Fruit fly (Drosophila melanogaster): Measurements from ENCODE around the gene RpL7-like.
A peak's percentile ranks its signal among the peaks of the same experiment; 100 is the strongest.

The RpL7-like gene

dm6 chr2L:12091522-12091921 is 35.4 kb downstream of the RpL7-like start, which contains the start of gene Pex19:
Pex19 (plus strand) TSS chr2L:12091822.
- no peak for TF ChIP-seq CG8478 (optimal IDR thresholded peaks at IDR 0.05)
- TF ChIP-seq CTCF (optimal IDR thresholded peaks at IDR 0.05) = no peak

DNA sequence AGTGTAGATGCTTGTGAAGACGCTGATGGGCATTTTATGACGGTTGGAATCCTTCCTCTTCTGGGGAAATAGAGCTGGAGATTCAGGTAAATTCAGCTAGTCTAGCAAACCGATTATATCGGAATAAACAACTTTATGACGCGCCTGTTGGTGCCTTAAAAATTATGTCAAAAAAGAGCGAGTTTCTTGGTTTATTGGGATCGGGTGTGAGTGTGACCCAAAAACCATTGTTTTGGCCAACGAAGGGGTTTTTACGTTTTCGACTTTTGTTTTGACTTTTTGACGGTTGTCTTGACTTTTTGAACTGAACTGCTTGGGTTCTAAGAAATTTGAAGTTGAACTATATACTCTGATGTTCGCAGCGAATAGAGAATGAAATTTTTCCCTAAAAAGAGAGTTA is 35.9 kb downstream of the RpL7-like start:
- no peak for TF ChIP-seq CG8478 (optimal IDR thresholded peaks at IDR 0.05)
- TF ChIP-seq CTCF (optimal IDR thresholded peaks at IDR 0.05) = no peak

dm6 chr2L:12092719-12093118 is 36.6 kb downstream of the RpL7-like start:
- TF ChIP-seq CG8478 (optimal IDR thresholded peaks at IDR 0.05) (no peak), CTCF (optimal IDR thresholded peaks at IDR 0.05) (no peak)

- TF ChIP-seq CTCF (optimal IDR thresholded peaks at IDR 0.05) = no peak
Measured at dm6 chr2L:12093652-12094051, 37.5 kb downstream of the RpL7-like start.

DNA sequence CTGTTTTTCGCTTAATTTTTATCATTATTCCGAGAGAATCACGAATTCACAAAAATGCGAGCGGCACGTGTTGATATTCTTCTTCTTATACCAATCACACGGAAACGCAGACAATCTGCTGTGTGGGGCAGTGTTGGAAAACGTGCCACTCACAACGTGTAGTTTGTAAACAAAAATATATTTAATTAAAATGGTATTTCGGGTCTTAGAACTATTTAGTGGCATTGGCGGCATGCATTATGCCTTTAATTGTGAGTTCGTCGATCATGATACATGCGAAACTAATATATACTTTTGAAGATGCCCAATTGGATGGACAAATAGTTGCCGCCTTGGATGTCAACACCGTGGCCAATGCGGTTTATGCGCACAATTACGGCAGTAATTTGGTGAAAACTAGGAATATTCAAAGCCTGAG is 40.3 kb downstream of the RpL7-like start, which contains the start of the genes CG6712 and Mt2:
CG6712 (minus strand) TSS at position 116 of the 418 bp plus-strand sequence.
Mt2 (plus strand) TSS at position 130 of the 418 bp plus-strand sequence.
- TF ChIP-seq CG8478 (optimal IDR thresholded peaks at IDR 0.05) = no peak
- no peak for TF ChIP-seq CTCF (optimal IDR thresholded peaks at IDR 0.05)

DNA sequence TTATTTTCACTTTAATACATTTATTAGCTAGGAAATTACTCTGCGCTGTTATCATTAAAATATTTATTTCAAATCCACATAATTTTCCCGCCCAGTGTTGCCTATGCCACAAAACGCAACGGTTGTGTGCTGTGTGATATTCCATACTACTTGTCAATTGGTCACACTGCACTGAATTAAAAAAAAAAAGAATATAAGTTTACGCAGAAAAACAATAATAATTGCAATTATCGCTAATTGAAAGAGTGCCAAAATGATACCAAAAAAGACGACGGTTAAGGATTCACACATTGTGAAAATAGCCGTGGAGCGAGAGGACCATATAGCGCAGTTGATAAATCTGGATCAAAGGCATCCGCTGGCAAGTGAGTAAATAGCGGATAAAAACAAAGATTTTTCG is 41.6 kb downstream of the RpL7-like start, which contains the start of gene Ced-12:
Ced-12 (plus strand) TSS at position 141 of the 400 bp plus-strand sequence.
- no peak for TF ChIP-seq CTCF (optimal IDR thresholded peaks at IDR 0.05)
- TF ChIP-seq CG8478 (optimal IDR thresholded peaks at IDR 0.05) = no peak

DNA sequence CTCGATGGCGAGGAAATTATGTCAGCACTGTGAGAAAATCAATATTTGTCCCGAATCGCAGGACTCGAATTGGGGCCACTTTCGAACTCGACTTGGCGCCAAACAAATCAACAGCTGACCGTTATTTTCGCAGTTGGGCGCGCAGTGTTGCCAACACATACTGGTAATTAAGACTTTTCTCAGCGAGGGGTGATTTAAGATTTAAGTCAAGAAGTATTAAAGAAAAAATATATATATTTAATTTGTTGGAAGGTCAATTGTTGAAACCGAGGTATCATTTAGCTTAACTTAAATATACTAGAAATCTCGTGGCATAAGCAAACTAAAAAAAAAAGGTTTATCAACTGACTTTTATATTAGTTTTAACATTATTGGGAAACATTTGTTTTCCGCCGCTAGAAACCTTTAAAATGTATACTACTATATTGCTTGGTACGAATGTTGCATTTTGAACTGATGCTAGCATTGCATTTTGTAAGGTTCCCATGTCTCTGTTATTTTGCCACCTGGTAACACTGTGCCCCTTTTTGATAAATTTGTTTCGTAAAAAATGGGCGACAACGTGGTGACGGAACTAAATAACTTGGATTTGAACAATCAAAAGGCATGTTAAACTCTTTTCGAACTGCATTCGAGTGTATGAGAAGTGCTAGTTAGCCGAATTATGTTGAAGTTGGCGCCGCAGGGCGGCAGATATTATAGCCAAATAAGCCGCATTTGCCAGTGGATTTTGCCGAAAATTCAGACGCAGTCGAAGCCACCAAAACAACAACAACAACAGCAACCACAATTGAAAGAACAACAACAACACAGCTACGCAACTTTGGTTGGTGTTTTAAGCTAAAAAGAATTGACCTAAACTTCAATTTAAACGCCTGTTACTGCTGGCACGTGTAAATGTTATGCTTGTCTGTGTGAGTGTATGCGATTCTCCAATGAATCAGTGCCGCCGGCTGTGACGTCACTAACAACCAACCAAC is 47.4 kb downstream of the RpL7-like start, which contains the start of the genes Patsas and ThrRS:
Patsas (minus strand) TSS at position 55 of the 980 bp plus-strand sequence.
ThrRS (plus strand) TSS at position 521 of the 980 bp plus-strand sequence.
- TF ChIP-seq CG8478 (optimal IDR thresholded peaks at IDR 0.05) = no peak
- peak in 1 of 2 experiments; percentile 10 for TF ChIP-seq CTCF (optimal IDR thresholded peaks at IDR 0.05)

DNA sequence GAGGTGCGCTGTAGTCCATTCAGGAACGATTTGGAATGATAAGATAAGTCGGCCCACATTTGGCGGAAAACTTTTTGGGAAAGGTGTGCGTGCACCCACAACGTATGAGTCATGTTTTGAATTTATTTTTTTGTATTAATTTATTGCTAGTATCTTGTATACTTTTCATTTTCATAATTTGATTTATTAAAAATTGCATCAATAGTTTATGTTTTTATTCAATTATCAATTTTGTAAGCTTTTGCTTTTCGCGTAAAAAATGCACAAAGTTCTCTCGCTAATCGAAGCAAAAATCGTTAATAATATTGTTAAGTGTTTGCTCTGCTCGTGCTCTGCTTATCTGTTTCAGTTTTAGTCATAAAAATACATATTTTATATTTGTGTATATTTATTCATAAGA is 51.0 kb downstream of the RpL7-like start:
- TF ChIP-seq CG8478 (optimal IDR thresholded peaks at IDR 0.05) = no peak
- no peak for TF ChIP-seq CTCF (optimal IDR thresholded peaks at IDR 0.05)

Data from S2 (cell line).